Worm (Caenorhabditis elegans) whole organism, L3 larva: Measurements from ENCODE around the gene K01A6.6.

ENCODE experiments used
- ceh-82 ChIP-seq: fragments of 150-350 bp; optimal IDR thresholded peaks from 2 replicates; lab custom pipeline; 2014; ENCODE audit warnings: missing biosample characterization, missing genetic modification characterization
- jun-1 ChIP-seq: fragments of 150-350 bp; optimal IDR thresholded peaks from 2 replicates; lab custom pipeline; 2014; ENCODE audit warnings: missing biosample characterization, missing genetic modification reagents, missing genetic modification characterization
- mdl-1 ChIP-seq: fragments of 150-350 bp; optimal IDR thresholded peaks from 2 replicates; lab custom pipeline; 2014; ENCODE audit warnings: missing biosample characterization, missing genetic modification characterization
- nhr-11 ChIP-seq: fragments of 150-350 bp; optimal IDR thresholded peaks from 2 replicates; lab custom pipeline; 2014; ENCODE audit warnings: missing biosample characterization, missing genetic modification characterization
- nhr-25 ChIP-seq: sonication (generic microtip); optimal IDR thresholded peaks from 2 replicates; lab custom pipeline; 2017; ENCODE audit warnings: missing biosample characterization, missing genetic modification characterization
- nhr-77 ChIP-seq: fragments of 150-350 bp; optimal IDR thresholded peaks from 2 replicates; lab custom pipeline; 2014; ENCODE audit warnings: missing biosample characterization, missing genetic modification characterization
- pha-4 ChIP-seq: fragments of 150-350 bp; optimal IDR thresholded peaks from 2 replicates; lab custom pipeline; 2014; ENCODE audit warnings: missing biosample characterization, missing genetic modification reagents, missing genetic modification characterization
- snpc-4 ChIP-seq: fragments of 150-350 bp; optimal IDR thresholded peaks from 2 replicates; lab custom pipeline; 2014; ENCODE audit warnings: missing biosample characterization, missing genetic modification characterization

ce11 chrIV:11691524-11691923 is 43.6 kb upstream of the K01A6.6 start:
- TF ChIP-seq mdl-1 (no peak), nhr-77 (tag; lab: Kevin White, UChicago) (no peak), jun-1 (tag; lab: Kevin White, UChicago) (no peak), snpc-4 (no peak), nhr-11 (no peak), pha-4 (tag; lab: Kevin White, UChicago) (no peak), nhr-25 (no peak), ceh-82 (tag; lab: Kevin White, UChicago) (no peak)
